Fruit fly (Drosophila melanogaster): ENCODE measurements around the gene CG45263.
A peak's percentile ranks its signal among the peaks of the same experiment; 100 is the strongest.

Gene CG45263

DNA sequence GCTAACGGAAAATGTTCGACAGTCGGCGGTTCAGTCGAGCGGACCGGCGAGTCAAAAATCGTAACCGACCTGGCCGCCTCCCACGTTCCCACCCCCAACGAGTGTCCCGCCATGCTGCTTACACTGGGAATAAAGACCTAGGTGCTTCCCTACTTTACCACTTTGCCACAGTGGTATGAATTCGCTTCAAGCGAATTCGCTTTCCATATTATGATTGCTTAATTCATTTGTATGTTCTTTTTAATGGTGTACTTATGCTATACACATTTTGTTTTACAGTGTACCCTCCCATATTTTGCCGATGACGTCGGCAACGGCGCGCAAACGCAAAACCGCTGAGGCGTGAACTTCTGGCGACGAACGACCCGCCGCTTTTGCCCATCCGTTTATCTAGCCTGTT, 5.5 kb upstream of the CG45263 start:
- TF ChIP-seq CG13204 (GFP tag; optimal IDR thresholded peaks at IDR 0.05) (peak; percentile 1), CG4496 (GFP tag; IDR thresholded peaks at IDR 0.05) (peak; percentile 64; the same call in 2 of the 3 replicates), fd96Ca (GFP tag; IDR thresholded peaks at IDR 0.05) (peak; percentile 50; the same call in 2 of the 3 replicates), CG32121 (GFP tag; IDR thresholded peaks at IDR 0.05) (0 out of 2 replicates have a peak, but pooled peaks have one; percentile 11), CG8301 (tag; optimal IDR thresholded peaks at IDR 0.05) (peak; percentile 20), Pif1A (GFP tag; optimal IDR thresholded peaks at IDR 0.05) (no peak), D1 (tag; optimal IDR thresholded peaks at IDR 0.05) (no peak), CG34367 (tag; optimal IDR thresholded peaks at IDR 0.05) (no peak), CG15710 (tag; optimal IDR thresholded peaks at IDR 0.05) (peak; percentile 30), CG14655 (GFP tag; optimal IDR thresholded peaks at IDR 0.05) (peak; percentile 42), CG17806 (tag; optimal IDR thresholded peaks at IDR 0.05) (peak; percentile 17), CG8159 (tag; optimal IDR thresholded peaks at IDR 0.05) (peak; percentile 43), CG9948 (tag; optimal IDR thresholded peaks at IDR 0.05) (peak; percentile 19)

DNA sequence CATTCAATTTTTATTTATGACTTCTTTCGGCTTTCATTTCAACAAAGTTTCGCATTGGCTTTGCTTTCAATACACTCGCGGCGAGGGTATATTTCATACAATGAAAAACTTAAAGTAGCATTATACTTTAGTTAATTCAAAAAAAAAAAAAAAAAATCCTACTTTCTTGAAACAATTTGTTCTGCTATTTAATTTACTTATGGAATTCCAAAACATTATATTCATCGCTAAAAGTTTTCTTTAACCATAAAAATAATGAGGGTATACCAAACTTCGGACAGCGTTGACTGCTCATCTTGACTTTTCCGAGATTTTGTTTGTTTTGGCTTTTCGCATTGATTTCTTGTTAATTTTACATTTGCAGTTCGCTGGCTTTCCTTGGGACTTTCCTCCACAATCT, 6.8 kb downstream of the CG45263 start:
- TF ChIP-seq CG15710 (tag; optimal IDR thresholded peaks at IDR 0.05): peak; percentile 32
- peak; percentile 25 for TF ChIP-seq Snoo (tag; optimal IDR thresholded peaks at IDR 0.05)
- no peak for TF ChIP-seq CG10348 (GFP tag; IDR thresholded peaks at IDR 0.05)
- no peak for TF ChIP-seq fd96Ca (GFP tag; IDR thresholded peaks at IDR 0.05)
- peak; percentile 44 for TF ChIP-seq Pif1A (GFP tag; optimal IDR thresholded peaks at IDR 0.05)
- TF ChIP-seq CG32121 (GFP tag; IDR thresholded peaks at IDR 0.05): peak; percentile 60; the same call in 1 of the 2 replicates
- TF ChIP-seq gl (tag; optimal IDR thresholded peaks at IDR 0.05): no peak
- peak; percentile 18 for TF ChIP-seq CG34367 (tag; optimal IDR thresholded peaks at IDR 0.05)
- TF ChIP-seq CG17806 (tag; optimal IDR thresholded peaks at IDR 0.05): peak; percentile 56
- no peak for TF ChIP-seq rn (GFP tag; IDR thresholded peaks at IDR 0.05)
- no peak for TF ChIP-seq CG13204 (GFP tag; optimal IDR thresholded peaks at IDR 0.05)
- TF ChIP-seq CG12605 (GFP tag; IDR thresholded peaks at IDR 0.05): peak; percentile 24; the same call in 1 of the 2 replicates
- TF ChIP-seq Pif1B (GFP tag; optimal IDR thresholded peaks at IDR 0.05): peak; percentile 35
- TF ChIP-seq EcR (GFP tag; optimal IDR thresholded peaks at IDR 0.05): no peak
- peak; percentile 54 for TF ChIP-seq CG8159 (tag; optimal IDR thresholded peaks at IDR 0.05)
- peak; percentile 71 for TF ChIP-seq CG8301 (tag; optimal IDR thresholded peaks at IDR 0.05)
- peak; percentile 57 for TF ChIP-seq CG9948 (tag; optimal IDR thresholded peaks at IDR 0.05)
- TF ChIP-seq CG14655 (GFP tag; optimal IDR thresholded peaks at IDR 0.05): peak; percentile 74
- peak; percentile 50; the same call in 1 of the 2 replicates for TF ChIP-seq Ets98B (GFP tag; IDR thresholded peaks at IDR 0.05)
- peak; percentile 56 for TF ChIP-seq CG4496 (GFP tag; IDR thresholded peaks at IDR 0.05)
- TF ChIP-seq D1 (tag; optimal IDR thresholded peaks at IDR 0.05): no peak

DNA sequence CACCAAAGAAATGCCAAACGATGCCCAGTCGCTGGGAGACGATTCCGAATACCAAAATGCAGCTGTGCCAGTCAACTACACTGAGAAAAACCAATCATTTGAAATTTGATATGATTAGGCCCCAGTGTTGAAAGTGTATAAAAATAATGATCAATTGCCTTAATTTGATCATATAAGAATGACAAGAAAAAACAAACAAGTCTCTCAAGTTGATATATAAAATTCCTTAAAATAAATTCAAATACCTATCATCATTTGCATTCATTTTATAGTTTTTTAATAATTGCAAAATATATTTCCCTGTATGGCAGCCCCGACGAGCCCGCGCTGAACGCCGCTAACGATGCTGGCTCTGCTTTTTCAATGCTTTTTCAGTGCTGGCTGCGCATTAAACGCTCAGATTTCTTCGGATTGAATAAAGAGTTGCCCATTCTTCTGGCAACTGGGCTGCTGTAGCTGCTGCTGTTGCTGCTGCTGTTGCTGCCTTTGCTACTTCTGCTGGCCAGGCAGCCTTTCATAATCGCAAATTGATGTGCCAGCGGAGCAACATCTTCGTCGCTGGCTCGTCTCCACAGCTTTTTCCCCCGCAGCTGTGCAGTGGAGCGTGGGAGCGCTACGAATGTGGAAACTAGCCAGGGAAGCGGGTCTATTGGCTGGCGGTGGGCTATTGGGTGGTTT, 7.6 kb downstream of the CG45263 start:
- no peak for TF ChIP-seq CG13204 (GFP tag; optimal IDR thresholded peaks at IDR 0.05)
- peak; percentile 26 for TF ChIP-seq CG34367 (tag; optimal IDR thresholded peaks at IDR 0.05)
- TF ChIP-seq rn (GFP tag; IDR thresholded peaks at IDR 0.05): no peak
- TF ChIP-seq gl (tag; optimal IDR thresholded peaks at IDR 0.05): no peak
- peak; percentile 72 for TF ChIP-seq CG17806 (tag; optimal IDR thresholded peaks at IDR 0.05)
- TF ChIP-seq CG8159 (tag; optimal IDR thresholded peaks at IDR 0.05): peak; percentile 67
- peak; percentile 70; the same call in 2 of the 3 replicates for TF ChIP-seq CG4496 (GFP tag; IDR thresholded peaks at IDR 0.05)
- TF ChIP-seq CG12605 (GFP tag; IDR thresholded peaks at IDR 0.05): no peak
- peak; percentile 50 for TF ChIP-seq CG15710 (tag; optimal IDR thresholded peaks at IDR 0.05)
- peak; percentile 83 for TF ChIP-seq CG8301 (tag; optimal IDR thresholded peaks at IDR 0.05)
- peak; percentile 68 for TF ChIP-seq CG9948 (tag; optimal IDR thresholded peaks at IDR 0.05)
- TF ChIP-seq Pif1A (GFP tag; optimal IDR thresholded peaks at IDR 0.05): peak; percentile 52
- peak; percentile 22 for TF ChIP-seq D1 (tag; optimal IDR thresholded peaks at IDR 0.05)
- TF ChIP-seq EcR (GFP tag; optimal IDR thresholded peaks at IDR 0.05): no peak
- TF ChIP-seq CG14655 (GFP tag; optimal IDR thresholded peaks at IDR 0.05): peak; percentile 82
- TF ChIP-seq CG32121 (GFP tag; IDR thresholded peaks at IDR 0.05): peak; percentile 35; the same call in 1 of the 2 replicates
- no peak for TF ChIP-seq CG10348 (GFP tag; IDR thresholded peaks at IDR 0.05)
- TF ChIP-seq Pif1B (GFP tag; optimal IDR thresholded peaks at IDR 0.05): peak; percentile 42
- peak; percentile 57 for TF ChIP-seq Ets98B (GFP tag; IDR thresholded peaks at IDR 0.05)
- peak; percentile 44 for TF ChIP-seq Snoo (tag; optimal IDR thresholded peaks at IDR 0.05)
- 0 out of 3 replicates have a peak, but pooled peaks have one; percentile 14 for TF ChIP-seq fd96Ca (GFP tag; IDR thresholded peaks at IDR 0.05)

DNA sequence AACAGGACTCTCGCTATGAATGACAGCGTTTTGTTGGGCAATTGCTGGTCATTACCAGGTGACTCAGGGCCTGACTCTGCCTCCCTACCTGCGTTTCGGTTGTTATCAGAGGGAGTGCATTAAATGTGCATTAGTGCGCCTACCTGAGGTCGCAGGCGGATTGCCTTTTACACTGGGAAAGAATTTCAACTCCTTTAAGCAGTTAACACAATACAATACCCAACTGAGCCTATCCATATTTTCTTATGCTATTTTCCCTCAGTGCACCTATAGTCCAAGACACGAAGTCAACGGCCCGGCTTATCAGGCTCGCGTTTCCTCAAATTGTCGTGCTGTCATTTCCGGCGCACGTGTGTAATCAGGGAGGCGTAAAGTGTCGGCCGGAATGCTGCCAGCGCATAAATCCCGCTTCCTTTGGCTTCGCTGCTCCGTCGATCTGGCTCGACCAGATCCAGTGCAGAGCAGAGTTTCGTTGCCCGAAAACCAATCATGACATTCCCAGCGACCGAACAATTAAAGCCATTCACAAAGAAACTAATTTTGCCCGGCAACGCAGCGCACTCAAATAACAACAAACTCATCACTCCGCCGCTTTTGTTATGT, 9.5 kb downstream of the CG45263 start:
- TF ChIP-seq Snoo (tag; optimal IDR thresholded peaks at IDR 0.05): no peak

DNA sequence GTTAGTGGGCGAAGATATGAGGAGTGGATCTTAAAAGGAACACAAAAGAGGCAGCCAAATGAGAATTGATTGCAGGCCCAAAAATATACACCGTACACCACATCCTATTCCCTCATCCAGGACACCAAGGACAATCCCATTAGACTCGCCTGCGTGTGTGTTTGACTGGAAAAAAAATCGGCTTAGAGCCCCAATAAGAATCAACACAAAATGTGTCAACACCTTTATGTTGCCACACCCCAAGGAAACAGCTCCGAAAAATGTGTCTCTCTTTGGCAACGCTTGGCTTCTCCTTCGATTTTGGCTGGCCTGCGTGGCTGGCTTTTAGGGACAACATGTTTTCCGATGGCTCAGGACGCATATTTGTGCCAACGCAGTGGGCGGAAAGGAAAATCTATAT, 13.5 kb downstream of the CG45263 start:
- TF ChIP-seq CG12605 (GFP tag; IDR thresholded peaks at IDR 0.05): no peak
- no peak for TF ChIP-seq CG4496 (GFP tag; IDR thresholded peaks at IDR 0.05)
- TF ChIP-seq CG17806 (tag; optimal IDR thresholded peaks at IDR 0.05): no peak
- no peak for TF ChIP-seq CG34367 (tag; optimal IDR thresholded peaks at IDR 0.05)
- TF ChIP-seq CG8301 (tag; optimal IDR thresholded peaks at IDR 0.05): no peak
- TF ChIP-seq CG8159 (tag; optimal IDR thresholded peaks at IDR 0.05): no peak
- TF ChIP-seq Pif1B (GFP tag; optimal IDR thresholded peaks at IDR 0.05): no peak
- no peak for TF ChIP-seq D1 (tag; optimal IDR thresholded peaks at IDR 0.05)
- no peak for TF ChIP-seq fd96Ca (GFP tag; IDR thresholded peaks at IDR 0.05)
- TF ChIP-seq gl (tag; optimal IDR thresholded peaks at IDR 0.05): no peak
- no peak for TF ChIP-seq EcR (GFP tag; optimal IDR thresholded peaks at IDR 0.05)
- TF ChIP-seq Pif1A (GFP tag; optimal IDR thresholded peaks at IDR 0.05): no peak
- TF ChIP-seq rn (GFP tag; IDR thresholded peaks at IDR 0.05): no peak
- TF ChIP-seq Ets98B (GFP tag; IDR thresholded peaks at IDR 0.05): no peak
- TF ChIP-seq CG10348 (GFP tag; IDR thresholded peaks at IDR 0.05): no peak
- no peak for TF ChIP-seq CG9948 (tag; optimal IDR thresholded peaks at IDR 0.05)
- no peak for TF ChIP-seq CG15710 (tag; optimal IDR thresholded peaks at IDR 0.05)
